Fruit fly (Drosophila melanogaster): ENCODE data around the gene CG12011.

- no peak for TF ChIP-seq CG8478 (optimal IDR thresholded peaks at IDR 0.05)
- no peak for TF ChIP-seq CTCF (optimal IDR thresholded peaks at IDR 0.05)
These were observed 28.9 kb upstream of the CG12011 start for dm6 chr3L:1665544-1665943.

Measured in S2 (cell line).